Fruit fly (Drosophila melanogaster) whole organism, embryonic: ENCODE results near the gene foi.
A peak's percentile ranks its signal among the peaks of the same experiment; 100 is the strongest.

Source experiments
- CG11247 ChIP-seq: fragments of 200-800 bp; sonication (Bioruptor generic); IDR thresholded peaks from 2 replicates; pipeline ENCODE4 v1.3.6; 2022; ENCODE audit warnings: missing biosample characterization, missing genetic modification characterization
- CG11504 ChIP-seq: fragments of 200-800 bp; sonication (Bioruptor generic); optimal IDR thresholded peaks from 3 replicates; lab custom pipeline; 2019; ENCODE audit warnings: missing biosample characterization, mild to moderate bottlenecking, missing genetic modification characterization, moderate library complexity
- CG12155 ChIP-seq: fragments of 200-800 bp; sonication (Bioruptor generic); optimal IDR thresholded peaks from 3 replicates; lab custom pipeline; 2016; ENCODE audit warnings: missing biosample characterization, missing genetic modification characterization
- CG12391 ChIP-seq: fragments of 200-800 bp; sonication (Bioruptor generic); optimal IDR thresholded peaks from 3 replicates; lab custom pipeline; 2018; ENCODE audit warnings: missing biosample characterization, mild to moderate bottlenecking, missing genetic modification characterization, moderate library complexity
- CG12659 ChIP-seq: fragments of 200-800 bp; sonication (Bioruptor generic); optimal IDR thresholded peaks from 3 replicates; lab custom pipeline; 2017; ENCODE audit warnings: mild to moderate bottlenecking, missing biosample characterization, missing genetic modification reagents, missing genetic modification characterization
- CG13775 ChIP-seq: fragments of 200-800 bp; sonication (Bioruptor generic); optimal IDR thresholded peaks from 3 replicates; lab custom pipeline; 2017; ENCODE audit warnings: missing biosample characterization, mild to moderate bottlenecking, missing genetic modification characterization
- CG14860 ChIP-seq: fragments of 200-800 bp; sonication (Bioruptor generic); IDR thresholded peaks from 3 replicates; pipeline ENCODE4 v1.3.6; 2022; ENCODE audit warnings: missing biosample characterization, missing genetic modification characterization; ENCODE audit not compliant: partially characterized antibody
- CG15269 ChIP-seq: fragments of 200-800 bp; sonication (Bioruptor generic); optimal IDR thresholded peaks from 2 replicates; lab custom pipeline; 2018; ENCODE audit warnings: missing biosample characterization, mild to moderate bottlenecking, missing genetic modification characterization, moderate library complexity
- CG15514 ChIP-seq: fragments of 200-800 bp; sonication (Bioruptor generic); optimal IDR thresholded peaks from 3 replicates; lab custom pipeline; 2017; ENCODE audit warnings: missing biosample characterization, missing genetic modification characterization, mild to moderate bottlenecking, moderate library complexity, missing genetic modification reagents
- CG16813 ChIP-seq: fragments of 200-800 bp; sonication (Bioruptor generic); IDR thresholded peaks from 3 replicates; pipeline ENCODE4 v1.3.6; 2022; ENCODE audit warnings: missing biosample characterization, missing genetic modification characterization; ENCODE audit not compliant: partially characterized antibody
- CG2678 ChIP-seq: fragments of 200-800 bp; sonication (Bioruptor generic); optimal IDR thresholded peaks from 3 replicates; lab custom pipeline; 2019; ENCODE audit warnings: missing biosample characterization, mild to moderate bottlenecking, missing genetic modification characterization, moderate library complexity
- CG31224 ChIP-seq: fragments of 200-800 bp; sonication (Bioruptor generic); IDR thresholded peaks from 2 replicates; pipeline ENCODE4 v1.3.6; 2022; ENCODE audit warnings: missing biosample characterization, missing genetic modification characterization
- CG31441 ChIP-seq: fragments of 200-800 bp; sonication (Bioruptor generic); IDR thresholded peaks from 2 replicates; pipeline ENCODE4 v1.3.6; 2022; ENCODE audit warnings: missing biosample characterization, missing genetic modification characterization
- CG34224 ChIP-seq: fragments of 200-800 bp; sonication (Bioruptor generic); IDR thresholded peaks from 3 replicates; pipeline ENCODE4 v1.3.6; 2022; ENCODE audit warnings: missing biosample characterization, missing genetic modification characterization; ENCODE audit not compliant: partially characterized antibody
- CG34376 ChIP-seq: fragments of 200-800 bp; sonication (Bioruptor generic); optimal IDR thresholded peaks from 2 replicates; lab custom pipeline; 2018; ENCODE audit warnings: missing biosample characterization, mild to moderate bottlenecking, missing genetic modification characterization
- CG3847 ChIP-seq: fragments of 200-800 bp; sonication (Bioruptor generic); IDR thresholded peaks from 2 replicates; pipeline ENCODE4 v1.3.6; 2022; ENCODE audit warnings: missing biosample characterization, missing genetic modification characterization
- CG6683 ChIP-seq: fragments of 200-800 bp; sonication (Bioruptor generic); optimal IDR thresholded peaks from 2 replicates; lab custom pipeline; 2017; ENCODE audit warnings: missing biosample characterization, mild to moderate bottlenecking, missing genetic modification characterization, missing genetic modification reagents
- CG7745 ChIP-seq: fragments of 200-800 bp; sonication (Bioruptor generic); optimal IDR thresholded peaks from 2 replicates; lab custom pipeline; 2018; ENCODE audit warnings: missing biosample characterization, mild to moderate bottlenecking, missing genetic modification characterization, moderate library complexity
- CG7963 ChIP-seq: fragments of 200-800 bp; sonication (Bioruptor generic); IDR thresholded peaks from 3 replicates; pipeline ENCODE4 v1.3.6; 2022; ENCODE audit warnings: missing biosample characterization, missing genetic modification characterization; ENCODE audit not compliant: partially characterized antibody
- CG7987 ChIP-seq: fragments of 200-800 bp; sonication (Bioruptor generic); optimal IDR thresholded peaks from 2 replicates; lab custom pipeline; 2018; ENCODE audit warnings: missing biosample characterization, mild to moderate bottlenecking, missing genetic modification characterization, moderate library complexity
- CG9797 ChIP-seq: fragments of 200-800 bp; sonication (Bioruptor generic); optimal IDR thresholded peaks from 3 replicates; lab custom pipeline; 2018; ENCODE audit warnings: missing biosample characterization, mild to moderate bottlenecking, missing genetic modification characterization
- CHES-1-like ChIP-seq: fragments of 200-800 bp; sonication (Bioruptor generic); optimal IDR thresholded peaks from 2 replicates; lab custom pipeline; 2016; ENCODE audit warnings: missing biosample characterization, missing genetic modification characterization
- Deaf1 ChIP-seq: fragments of 200-800 bp; optimal IDR thresholded peaks from 3 replicates; lab custom pipeline; 2019; ENCODE audit warnings: missing biosample characterization, mild to moderate bottlenecking, missing genetic modification characterization, moderate library complexity
- Doc2 ChIP-seq: fragments of 200-800 bp; sonication (Bioruptor generic); IDR thresholded peaks from 2 replicates; pipeline ENCODE4 v1.3.6; 2022; ENCODE audit warnings: missing biosample characterization, missing genetic modification characterization
- Dref ChIP-seq: fragments of 200-800 bp; sonication (Bioruptor generic); IDR thresholded peaks from 2 replicates; pipeline ENCODE4 v1.3.6; 2022; ENCODE audit warnings: missing biosample characterization, missing genetic modification characterization
- Fer1 ChIP-seq: fragments of 200-800 bp; sonication (Bioruptor generic); optimal IDR thresholded peaks from 2 replicates; lab custom pipeline; 2017; ENCODE audit warnings: missing biosample characterization, mild to moderate bottlenecking, missing genetic modification characterization
- Gug ChIP-seq: fragments of 200-800 bp; sonication (Bioruptor generic); IDR thresholded peaks from 4 replicates; pipeline ENCODE4 v1.3.6; 2022; ENCODE audit warnings: missing biosample characterization, missing genetic modification characterization
- NfI ChIP-seq: fragments of 200-800 bp; sonication (Bioruptor generic); optimal IDR thresholded peaks from 3 replicates; lab custom pipeline; 2018; ENCODE audit warnings: missing biosample characterization, mild to moderate bottlenecking, missing genetic modification characterization, moderate library complexity
- Trl ChIP-seq, 3 experiments: fragments of >200 bp in 2 of 3; fragments of 200-800 bp in 1 of 3; sonication (Bioruptor generic) in 1 of 3; optimal IDR thresholded peaks; 2 replicates in 1 of 3; 3 replicates in 2 of 3; lab custom pipeline; 2016 to 2017; ENCODE audit warnings: missing biosample characterization in 1 of 3, missing genetic modification characterization in 1 of 3
- bigmax ChIP-seq: fragments of 200-800 bp; sonication (Bioruptor generic); optimal IDR thresholded peaks from 2 replicates; lab custom pipeline; 2018; ENCODE audit warnings: missing biosample characterization, mild to moderate bottlenecking, missing genetic modification characterization
- dm ChIP-seq: fragments of 200-800 bp; sonication (Bioruptor generic); optimal IDR thresholded peaks from 3 replicates; lab custom pipeline; 2016; ENCODE audit warnings: missing biosample characterization, missing genetic modification characterization
- dpn ChIP-seq, 2 experiments: fragments of 200-800 bp; sonication (Bioruptor generic); optimal IDR thresholded peaks; 3 replicates each; lab custom pipeline; 2016; ENCODE audit warnings: missing biosample characterization in 2 of 2, missing genetic modification characterization in 2 of 2
- gro ChIP-seq: fragments of 200-800 bp; sonication (Bioruptor generic); optimal IDR thresholded peaks from 2 replicates; lab custom pipeline; 2016; ENCODE audit warnings: missing biosample characterization, missing genetic modification characterization
- lab ChIP-seq: fragments of 200-800 bp; sonication (Bioruptor generic); optimal IDR thresholded peaks from 3 replicates; lab custom pipeline; 2017; ENCODE audit warnings: missing biosample characterization, missing genetic modification characterization, mild to moderate bottlenecking, moderate library complexity, missing genetic modification reagents
- luna ChIP-seq: fragments of 200-800 bp; sonication (Bioruptor generic); optimal IDR thresholded peaks from 2 replicates; lab custom pipeline; 2016; ENCODE audit warnings: missing biosample characterization, missing genetic modification characterization
- mld ChIP-seq: fragments of 200-800 bp; sonication (Bioruptor generic); IDR thresholded peaks from 3 replicates; pipeline ENCODE4 v1.3.6; 2022; ENCODE audit warnings: missing biosample characterization, missing genetic modification characterization; ENCODE audit not compliant: partially characterized antibody
- nmo ChIP-seq: fragments of 200-800 bp; sonication (Bioruptor generic); optimal IDR thresholded peaks from 2 replicates; lab custom pipeline; 2018; ENCODE audit warnings: missing biosample characterization, mild to moderate bottlenecking, missing genetic modification characterization, moderate library complexity
- otp ChIP-seq: fragments of 200-800 bp; sonication (Bioruptor generic); IDR thresholded peaks from 3 replicates; pipeline ENCODE4, ENCODE4 v1.3.6; 2022; ENCODE audit warnings: missing biosample characterization, missing genetic modification characterization
- phol ChIP-seq: fragments of 200-800 bp; sonication (Bioruptor generic); optimal IDR thresholded peaks from 3 replicates; lab custom pipeline; 2018; ENCODE audit warnings: missing biosample characterization, mild to moderate bottlenecking, missing genetic modification characterization, moderate library complexity
- rib ChIP-seq: fragments of 200-800 bp; sonication (Bioruptor generic); IDR thresholded peaks from 2 replicates; pipeline ENCODE4 v1.3.6; 2022; ENCODE audit warnings: missing biosample characterization, missing genetic modification characterization
- slbo ChIP-seq: fragments of 200-800 bp; sonication (Bioruptor generic); IDR thresholded peaks from 2 replicates; pipeline ENCODE4 v1.3.6; 2022; ENCODE audit warnings: missing biosample characterization, missing genetic modification characterization
- tll ChIP-seq, 2 experiments: fragments of 200-800 bp in 1 of 2; fragments of >200 bp in 1 of 2; sonication (Bioruptor generic) in 1 of 2; optimal IDR thresholded peaks; 2 replicates each; lab custom pipeline; 2017 to 2019; ENCODE audit warnings: missing biosample characterization in 2 of 2, missing genetic modification characterization in 2 of 2, mild to moderate bottlenecking in 1 of 2, moderate library complexity in 1 of 2
- tna ChIP-seq: fragments of 200-800 bp; sonication (Bioruptor generic); IDR thresholded peaks from 2 replicates; pipeline ENCODE4 v1.3.6; 2022; ENCODE audit warnings: missing biosample characterization, missing genetic modification characterization; ENCODE audit not compliant: partially characterized antibody
- trh ChIP-seq: fragments of 200-800 bp; sonication (Bioruptor generic); optimal IDR thresholded peaks from 2 replicates; lab custom pipeline; 2016; ENCODE audit warnings: missing biosample characterization, missing genetic modification characterization
- zen ChIP-seq: fragments of 200-800 bp; sonication (Bioruptor generic); optimal IDR thresholded peaks from 3 replicates; lab custom pipeline; 2018; ENCODE audit warnings: missing biosample characterization, mild to moderate bottlenecking, missing genetic modification characterization, moderate library complexity
- zfh1 ChIP-seq: fragments of 200-800 bp; sonication (Bioruptor generic); IDR thresholded peaks from 3 replicates; pipeline ENCODE4 v1.3.6; 2022; ENCODE audit warnings: missing biosample characterization, missing genetic modification characterization

foi gene

DNA sequence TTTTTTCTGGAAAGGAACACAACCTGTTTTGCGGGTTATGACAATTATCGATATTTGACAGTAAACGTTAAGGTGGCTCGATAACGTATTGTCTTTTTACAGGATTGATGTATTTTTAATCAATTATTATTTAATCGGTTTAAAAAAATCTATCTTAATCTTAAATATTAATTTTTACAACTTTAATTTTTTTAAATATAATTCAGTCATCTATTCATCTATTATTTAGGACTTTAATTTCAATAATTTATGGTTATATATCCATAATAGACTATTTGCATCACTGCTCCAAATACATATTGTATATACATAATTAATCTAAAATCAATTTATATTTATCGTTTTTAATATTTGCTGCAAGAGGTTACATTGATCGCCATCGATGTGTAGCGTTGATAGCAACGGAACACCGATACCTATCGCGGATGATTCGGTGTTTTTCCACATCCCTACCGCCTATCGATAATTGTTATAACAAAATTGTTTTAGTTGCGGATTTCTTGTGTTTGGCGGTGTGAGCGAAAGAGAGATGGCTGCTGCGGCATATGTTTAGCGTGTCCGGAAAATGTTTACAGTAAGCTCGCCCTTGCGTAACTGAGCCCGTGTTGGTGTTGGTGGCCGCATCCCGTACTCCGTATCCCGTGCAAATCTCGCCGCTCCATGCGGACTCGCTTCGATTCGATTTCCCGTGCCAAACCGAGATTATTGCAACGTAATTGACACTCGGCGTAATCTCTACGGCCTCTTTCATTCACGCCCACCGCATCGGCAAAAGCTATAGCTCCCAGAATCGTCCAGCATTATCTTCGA, at the start of gene foi, which contains the start of gene GstO1:
Gene foi (plus strand): TSS at position 429 of the 810 bp plus-strand sequence.
Gene GstO1 (minus strand): TSS at position 51 of the 810 bp plus-strand sequence.
- TF ChIP-seq CG31224 (GFP tag; lab: Robert Waterston, UW): 0 out of 2 replicates have a peak, but pooled peaks have one; percentile 22
- TF ChIP-seq CG15514: peak; percentile 88
- peak; percentile 29 for TF ChIP-seq CG12155 (GFP tag; lab: Kevin White, UChicago)
- TF ChIP-seq zfh1 (GFP tag; lab: Robert Waterston, UW): no peak
- TF ChIP-seq CG11247 (GFP tag; lab: Robert Waterston, UW): peak; percentile 54
- TF ChIP-seq bigmax (GFP tag; lab: Kevin White, UChicago): peak; percentile 84
- TF ChIP-seq dpn (GFP tag; optimal IDR thresholded peaks at IDR 0.05; lab: Kevin White, UChicago): peak in 1 of 2 experiments; percentile 19
- peak; percentile 63 for TF ChIP-seq phol (tag; lab: Kevin White, UChicago)
- no peak for TF ChIP-seq luna
- peak; percentile 27 for TF ChIP-seq zen
- 0 out of 3 replicates have a peak, but pooled peaks have one; percentile 27 for TF ChIP-seq otp (GFP tag; lab: Robert Waterston, UW)
- peak; percentile 14 for TF ChIP-seq CHES-1-like (GFP tag; lab: Kevin White, UChicago)
- peak; percentile 65 for TF ChIP-seq nmo
- TF ChIP-seq tna (GFP tag; lab: Robert Waterston, UW): peak; percentile 99
- peak; percentile 36 for TF ChIP-seq CG3847 (GFP tag; lab: Robert Waterston, UW)
- TF ChIP-seq mld: peak; percentile 99
- peak; percentile 68 for TF ChIP-seq slbo (GFP tag; lab: Robert Waterston, UW)
- no peak for TF ChIP-seq Trl (optimal IDR thresholded peaks at IDR 0.05; lab: Kevin White, UChicago)
- TF ChIP-seq Trl (GFP tag; optimal IDR thresholded peaks at IDR 0.05; lab: Kevin White, UChicago): no peak
- TF ChIP-seq lab: peak; percentile 37
- TF ChIP-seq Doc2: no peak
- TF ChIP-seq gro (GFP tag; lab: Kevin White, UChicago): peak; percentile 37
- TF ChIP-seq CG31441: 0 out of 2 replicates have a peak, but pooled peaks have one; percentile 31
- TF ChIP-seq CG11504 (tag; lab: Kevin White, UChicago): no peak
- peak; percentile 72 for TF ChIP-seq CG12659
- TF ChIP-seq CG7987 (GFP tag; lab: Kevin White, UChicago): no peak
- peak; percentile 2 for TF ChIP-seq Deaf1 (tag; lab: Kevin White, UChicago)
- TF ChIP-seq CG15269: peak; percentile 3
- TF ChIP-seq CG34224: peak; percentile 94
- peak; percentile 21 for TF ChIP-seq CG9797 (GFP tag; lab: Kevin White, UChicago)
- TF ChIP-seq CG12391: peak; percentile 68
- peak; percentile 19 for TF ChIP-seq CG13775 (GFP tag; lab: Kevin White, UChicago)
- no peak for TF ChIP-seq trh (GFP tag; lab: Kevin White, UChicago)
- TF ChIP-seq Fer1: peak; percentile 16
- TF ChIP-seq CG34376 (GFP tag; lab: Kevin White, UChicago): no peak
- TF ChIP-seq CG7745 (tag; lab: Kevin White, UChicago): no peak
- TF ChIP-seq Dref (GFP tag; lab: Robert Waterston, UW): peak; percentile 99
- no peak for TF ChIP-seq tll (GFP tag; optimal IDR thresholded peaks at IDR 0.05; lab: Kevin White, UChicago)
- peak; percentile 99 for TF ChIP-seq CG14860 (GFP tag; lab: Robert Waterston, UW)
- no peak for TF ChIP-seq CG6683
- TF ChIP-seq Gug: peak; percentile 47; the same call in 1 of the 4 replicates
- TF ChIP-seq CG16813 (GFP tag; lab: Robert Waterston, UW): peak; percentile 99
- TF ChIP-seq CG7963 (GFP tag; lab: Robert Waterston, UW): peak; percentile 100
- TF ChIP-seq NfI (GFP tag; lab: Kevin White, UChicago): peak; percentile 10
- TF ChIP-seq dm (GFP tag; lab: Kevin White, UChicago): peak; percentile 40
- peak; percentile 43; the same call in 1 of the 2 replicates for TF ChIP-seq rib (GFP tag; lab: Robert Waterston, UW)
- peak; percentile 44 for TF ChIP-seq CG2678 (tag; lab: Kevin White, UChicago)
